Worm (Caenorhabditis elegans): ENCODE results near the gene nphp-2.

ce11 chrV:1943465-1943864, 47.9 kb downstream of the nphp-2 start:
- TF ChIP-seq ZK185.1 (tag; optimal IDR thresholded peaks at IDR 0.05; ENCODE audit: poor library complexity, severe bottlenecking): no peak
- TF ChIP-seq rpc-1 (optimal IDR thresholded peaks at IDR 0.05): no peak
- TF ChIP-seq rpc-1 (tag; optimal IDR thresholded peaks at IDR 0.05): no peak
- no peak for TF ChIP-seq pha-4 (tag; optimal IDR thresholded peaks at IDR 0.05)
- no peak for TF ChIP-seq bed-2 (GFP tag; IDR thresholded peaks at IDR 0.05)
- TF ChIP-seq nfyb-1 (GFP tag; IDR thresholded peaks at IDR 0.05): no peak
- TF ChIP-seq C06A6.2 (GFP tag; conservative IDR thresholded peaks at IDR 0.05): no peak

All from whole organism, young adult.